Fruit fly (Drosophila melanogaster): ENCODE data around the gene CG32091.

CG32091 gene

dm6 chr3L:11680298-11680697, 49.1 kb downstream of the CG32091 start, which contains the start of gene CG32085 (continued):
- no peak for TF ChIP-seq ttk (GFP tag; IDR thresholded peaks at IDR 0.05)
- TF ChIP-seq CG4282 (GFP tag; optimal IDR thresholded peaks at IDR 0.05), result no peak
- TF ChIP-seq pnt (GFP tag; optimal IDR thresholded peaks at IDR 0.05), result peak; percentile 40
- 0 out of 3 replicates have a peak, but pooled peaks have one; percentile 59 for TF ChIP-seq CG2889 (GFP tag; IDR thresholded peaks at IDR 0.05)
- TF ChIP-seq Lhr (GFP tag; optimal IDR thresholded peaks at IDR 0.05), result no peak
- TF ChIP-seq vvl (GFP tag; IDR thresholded peaks at IDR 0.05), result peak; percentile 82
- TF ChIP-seq CG3281 (GFP tag; optimal IDR thresholded peaks at IDR 0.05), result peak; percentile 66
- peak; percentile 44 for TF ChIP-seq ftz-f1 (GFP tag; optimal IDR thresholded peaks at IDR 0.05)
- peak; percentile 49; the same call in 2 of the 3 replicates for TF ChIP-seq B-H1 (GFP tag; IDR thresholded peaks at IDR 0.05)
- peak; percentile 27 for TF ChIP-seq tup (GFP tag; optimal IDR thresholded peaks at IDR 0.05)
- TF ChIP-seq tll (GFP tag; optimal IDR thresholded peaks at IDR 0.05), result no peak
- TF ChIP-seq CG8281 (tag; optimal IDR thresholded peaks at IDR 0.05), result no peak
- TF ChIP-seq HHEX (GFP tag; optimal IDR thresholded peaks at IDR 0.05), result peak; percentile 53
- peak; percentile 28 for TF ChIP-seq PHDP (tag; optimal IDR thresholded peaks at IDR 0.05)
- peak; percentile 90 for TF ChIP-seq Gug (GFP tag; IDR thresholded peaks at IDR 0.05)
- TF ChIP-seq CG9609 (GFP tag; optimal IDR thresholded peaks at IDR 0.05), result peak; percentile 44
- TF ChIP-seq Hey (tag; optimal IDR thresholded peaks at IDR 0.05), result peak; percentile 40
- peak; percentile 48 for TF ChIP-seq CG9215 (GFP tag; IDR thresholded peaks at IDR 0.05)
- peak; percentile 38 for TF ChIP-seq Dek (tag; optimal IDR thresholded peaks at IDR 0.05)
- peak; percentile 42 for TF ChIP-seq shn (GFP tag; optimal IDR thresholded peaks at IDR 0.05)
- TF ChIP-seq Sry-δ (GFP tag; optimal IDR thresholded peaks at IDR 0.05), result peak; percentile 6
- TF ChIP-seq Rx (GFP tag; IDR thresholded peaks at IDR 0.05), result peak; percentile 53
- peak; percentile 83 for TF ChIP-seq CG12769 (tag; optimal IDR thresholded peaks at IDR 0.05)
- TF ChIP-seq mirr (GFP tag; optimal IDR thresholded peaks at IDR 0.05), result peak; percentile 10
- TF ChIP-seq CG1792 (GFP tag; optimal IDR thresholded peaks at IDR 0.05), result peak; percentile 59
- TF ChIP-seq salm (tag; optimal IDR thresholded peaks at IDR 0.05), result no peak
- TF ChIP-seq CG11247 (GFP tag; IDR thresholded peaks at IDR 0.05), result peak; percentile 77
- peak; percentile 38; the same call in 1 of the 3 replicates for TF ChIP-seq ase (GFP tag; IDR thresholded peaks at IDR 0.05)
- TF ChIP-seq CG10209 (GFP tag; optimal IDR thresholded peaks at IDR 0.05), result peak; percentile 20
- TF ChIP-seq Awh (GFP tag; IDR thresholded peaks at IDR 0.05), result peak; percentile 55
- no peak for TF ChIP-seq Optix (GFP tag; IDR thresholded peaks at IDR 0.05)
- peak; percentile 82 for TF ChIP-seq slbo (GFP tag; IDR thresholded peaks at IDR 0.05)
- TF ChIP-seq CG14965 (GFP tag; optimal IDR thresholded peaks at IDR 0.05; ENCODE audit: borderline replicate concordance), result no peak
- 0 out of 2 replicates have a peak, but pooled peaks have one; percentile 49 for TF ChIP-seq gsb (GFP tag; IDR thresholded peaks at IDR 0.05)
- TF ChIP-seq bab2 (GFP tag; optimal IDR thresholded peaks at IDR 0.05), result peak; percentile 33
- no peak for TF ChIP-seq CG10462 (GFP tag; optimal IDR thresholded peaks at IDR 0.05)
- peak; percentile 66; the same call in 1 of the 3 replicates for TF ChIP-seq CG6175 (GFP tag; IDR thresholded peaks at IDR 0.05)
- no peak for TF ChIP-seq hbn (GFP tag; IDR thresholded peaks at IDR 0.05; ENCODE audit: partially characterized antibody)
- peak; percentile 30 for TF ChIP-seq kay (GFP tag; optimal IDR thresholded peaks at IDR 0.05)
- peak; percentile 26 for TF ChIP-seq nau (GFP tag; optimal IDR thresholded peaks at IDR 0.05)
- TF ChIP-seq Tbp (GFP tag; optimal IDR thresholded peaks at IDR 0.05), result no peak
- 0 out of 3 replicates have a peak, but pooled peaks have one; percentile 39 for TF ChIP-seq CG2199 (GFP tag; IDR thresholded peaks at IDR 0.05)
- peak; percentile 71; the same call in 2 of the 4 replicates for TF ChIP-seq chinmo (GFP tag; IDR thresholded peaks at IDR 0.05; ENCODE audit: partially characterized antibody)
- TF ChIP-seq danr (GFP tag; IDR thresholded peaks at IDR 0.05), result no peak
- peak; percentile 80 for TF ChIP-seq mam (GFP tag; optimal IDR thresholded peaks at IDR 0.05)
- no peak for TF ChIP-seq Elba2 (GFP tag; optimal IDR thresholded peaks at IDR 0.05)
- no peak for TF ChIP-seq Spps (tag; optimal IDR thresholded peaks at IDR 0.05)
- peak; percentile 16 for TF ChIP-seq CG7928 (GFP tag; optimal IDR thresholded peaks at IDR 0.05)
- TF ChIP-seq Dll (GFP tag; IDR thresholded peaks at IDR 0.05; ENCODE audit: partially characterized antibody), result no peak
- TF ChIP-seq CG2875 (GFP tag; optimal IDR thresholded peaks at IDR 0.05), result no peak
- TF ChIP-seq Pdp1 (GFP tag; optimal IDR thresholded peaks at IDR 0.05), result peak; percentile 31 to 53
